Fruit fly (Drosophila melanogaster): ENCODE data around the gene TfIIB.
A peak's percentile ranks its signal among the peaks of the same experiment; 100 is the strongest.

TfIIB gene

dm6 chr2L:10428528-10428927 lies 2.6 kb upstream of the TfIIB start, which contains the start of gene CG5188 (continued):
- TF ChIP-seq Xrp1 (GFP tag; IDR thresholded peaks at IDR 0.05), result peak; percentile 62; the same call in 1 of the 2 replicates
- TF ChIP-seq tx (GFP tag; optimal IDR thresholded peaks at IDR 0.05), result no peak
- TF ChIP-seq CG7963 (GFP tag; IDR thresholded peaks at IDR 0.05; ENCODE audit: partially characterized antibody), result no peak
- TF ChIP-seq Dek (tag; optimal IDR thresholded peaks at IDR 0.05), result peak; percentile 54
- no peak for TF ChIP-seq ttk (GFP tag; IDR thresholded peaks at IDR 0.05)
- TF ChIP-seq tna (GFP tag; IDR thresholded peaks at IDR 0.05; ENCODE audit: partially characterized antibody), result no peak
- TF ChIP-seq org-1 (GFP tag; optimal IDR thresholded peaks at IDR 0.05), result no peak
- TF ChIP-seq pum (GFP tag; optimal IDR thresholded peaks at IDR 0.05), result no peak
- TF ChIP-seq CG7271 (tag; optimal IDR thresholded peaks at IDR 0.05), result peak; percentile 20
- no peak for TF ChIP-seq pan (optimal IDR thresholded peaks at IDR 0.05)
- TF ChIP-seq pan (GFP tag; optimal IDR thresholded peaks at IDR 0.05 in 1 of 2, IDR thresholded peaks at IDR 0.05 in 1 of 2), result peak in 1 of 2 experiments; percentile 66
- TF ChIP-seq CG9215 (GFP tag; IDR thresholded peaks at IDR 0.05), result no peak
- TF ChIP-seq Gug (GFP tag; IDR thresholded peaks at IDR 0.05), result no peak
- TF ChIP-seq gt (GFP tag; IDR thresholded peaks at IDR 0.05), result no peak
- no peak for TF ChIP-seq insv (GFP tag; optimal IDR thresholded peaks at IDR 0.05)
- peak; percentile 40 for TF ChIP-seq CG3281 (GFP tag; optimal IDR thresholded peaks at IDR 0.05)
- TF ChIP-seq odd (GFP tag; optimal IDR thresholded peaks at IDR 0.05), result no peak
- peak; percentile 60 for TF ChIP-seq CG17359 (tag; optimal IDR thresholded peaks at IDR 0.05)
- TF ChIP-seq CG10147 (GFP tag; optimal IDR thresholded peaks at IDR 0.05), result no peak
- TF ChIP-seq CG13624 (GFP tag; optimal IDR thresholded peaks at IDR 0.05), result no peak
- TF ChIP-seq D19A (tag; optimal IDR thresholded peaks at IDR 0.05), result no peak
- TF ChIP-seq CG9797 (GFP tag; optimal IDR thresholded peaks at IDR 0.05), result peak; percentile 52
- TF ChIP-seq jigr1 (GFP tag; IDR thresholded peaks at IDR 0.05), result no peak
- TF ChIP-seq CG3407 (GFP tag; optimal IDR thresholded peaks at IDR 0.05), result no peak
- peak; percentile 59; the same call in 1 of the 2 replicates for TF ChIP-seq ranshi (GFP tag; IDR thresholded peaks at IDR 0.05)
- no peak for TF ChIP-seq CG11093 (GFP tag; IDR thresholded peaks at IDR 0.05)
- no peak for TF ChIP-seq CG12071 (GFP tag; optimal IDR thresholded peaks at IDR 0.05)
- TF ChIP-seq CG15269 (tag; optimal IDR thresholded peaks at IDR 0.05), result peak; percentile 69
- peak; percentile 99 for TF ChIP-seq CG8388 (GFP tag; optimal IDR thresholded peaks at IDR 0.05)
- TF ChIP-seq CG17802 (tag; optimal IDR thresholded peaks at IDR 0.05), result no peak
- peak; percentile 57 for TF ChIP-seq Xbp1 (GFP tag; optimal IDR thresholded peaks at IDR 0.05)
- peak; percentile 48 for TF ChIP-seq lilli (GFP tag; optimal IDR thresholded peaks at IDR 0.05)
- 0 out of 3 replicates have a peak, but pooled peaks have one; percentile 34 for TF ChIP-seq CG16813 (GFP tag; IDR thresholded peaks at IDR 0.05; ENCODE audit: partially characterized antibody)
- TF ChIP-seq CG4360 (GFP tag; IDR thresholded peaks at IDR 0.05), result no peak
- TF ChIP-seq MTF-1 (GFP tag; optimal IDR thresholded peaks at IDR 0.05; ENCODE audit: borderline replicate concordance), result no peak
- peak; percentile 17 for TF ChIP-seq chn (GFP tag; optimal IDR thresholded peaks at IDR 0.05)
- peak; percentile 14 for TF ChIP-seq oc (tag; optimal IDR thresholded peaks at IDR 0.05)
- no peak for TF ChIP-seq CG17186 (GFP tag; optimal IDR thresholded peaks at IDR 0.05)
- TF ChIP-seq CG10366 (GFP tag; IDR thresholded peaks at IDR 0.05), result no peak
- no peak for TF ChIP-seq CG10274 (GFP tag; optimal IDR thresholded peaks at IDR 0.05)
- TF ChIP-seq CG1529 (GFP tag; optimal IDR thresholded peaks at IDR 0.05), result peak; percentile 9
- TF ChIP-seq Med (GFP tag), result peak; percentile 65
- TF ChIP-seq CG8478 (optimal IDR thresholded peaks at IDR 0.05), result no peak
- peak; percentile 35; the same call in 1 of the 2 replicates for TF ChIP-seq CG14014 (GFP tag; IDR thresholded peaks at IDR 0.05)
- TF ChIP-seq Antp (GFP tag; optimal IDR thresholded peaks at IDR 0.05), result no peak
- no peak for TF ChIP-seq CTCF (GFP tag; optimal IDR thresholded peaks at IDR 0.05)
- TF ChIP-seq sima (GFP tag; optimal IDR thresholded peaks at IDR 0.05), result no peak
- no peak for TF ChIP-seq gro (GFP tag; optimal IDR thresholded peaks at IDR 0.05)
- TF ChIP-seq CG10321 (GFP tag; IDR thresholded peaks at IDR 0.05), result no peak
- TF ChIP-seq CG7745 (tag; optimal IDR thresholded peaks at IDR 0.05), result no peak
- TF ChIP-seq Elba2 (GFP tag; optimal IDR thresholded peaks at IDR 0.05), result no peak
- no peak for TF ChIP-seq onecut (GFP tag; IDR thresholded peaks at IDR 0.05)
- TF ChIP-seq Lhr (GFP tag; optimal IDR thresholded peaks at IDR 0.05), result no peak
